Worm (Caenorhabditis elegans): ENCODE results near the gene mlc-5.

DNA sequence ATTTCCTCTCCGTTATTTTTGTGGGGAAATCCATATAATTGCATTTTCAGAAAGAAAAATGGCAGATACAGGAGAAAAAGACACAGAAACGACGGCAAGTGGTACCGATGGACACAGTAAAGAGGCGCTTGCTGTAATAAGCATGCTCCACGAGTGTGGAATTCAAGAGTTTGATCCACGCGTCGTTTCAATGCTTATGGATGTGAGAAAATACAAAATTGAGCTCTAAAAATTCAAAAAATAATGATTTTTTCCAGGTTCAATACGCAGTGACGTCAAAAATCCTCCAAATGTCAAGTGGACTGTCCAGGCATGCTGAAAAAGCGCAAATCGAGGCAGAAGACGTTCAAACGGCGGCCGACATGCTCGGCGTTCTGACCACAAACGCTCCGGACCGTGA is 1.1 kb downstream of the mlc-5 start, which contains the start of gene taf-9:
- TF ChIP-seq elt-3 (tag; optimal IDR thresholded peaks at IDR 0.05) (no peak), nhr-28 (tag; optimal IDR thresholded peaks at IDR 0.05) (no peak), nhr-76 (tag; optimal IDR thresholded peaks at IDR 0.05) (no peak), mep-1 (tag; optimal IDR thresholded peaks at IDR 0.05) (no peak), ztf-11 (tag; optimal IDR thresholded peaks at IDR 0.05) (no peak), nhr-2 (tag; optimal IDR thresholded peaks at IDR 0.05) (no peak), snpc-4 (tag; optimal IDR thresholded peaks at IDR 0.05) (no peak), lin-13 (tag; optimal IDR thresholded peaks at IDR 0.05) (no peak), blmp-1 (tag; optimal IDR thresholded peaks at IDR 0.05) (no peak), sptf-1 (tag; optimal IDR thresholded peaks at IDR 0.05) (no peak), lsy-2 (tag; optimal IDR thresholded peaks at IDR 0.05) (no peak)

All from whole organism, mixed stage, embryonic.